Worm (Caenorhabditis elegans) whole organism, L2 larva: Measurements from ENCODE around the gene zipt-2.1.
A peak's percentile ranks its signal among the peaks of the same experiment; 100 is the strongest.

Source experiments
- C34F6.9 ChIP-seq: fragments of 150-350 bp; optimal IDR thresholded peaks from 2 replicates; lab custom pipeline; 2014; ENCODE audit warnings: missing biosample characterization, missing genetic modification characterization
- F13H6.1 ChIP-seq: sonication (generic microtip); optimal IDR thresholded peaks from 2 replicates; lab custom pipeline; 2016; ENCODE audit warnings: missing genetic modification characterization, missing compliant biosample characterization
- R02D3.7 ChIP-seq: fragments of 150-350 bp; optimal IDR thresholded peaks from 2 replicates; lab custom pipeline; 2014; ENCODE audit warnings: missing biosample characterization, missing genetic modification characterization
- Y55F3AM.14 ChIP-seq: fragments of 200-800 bp; sonication (Bioruptor generic); optimal IDR thresholded peaks from 2 replicates; lab custom pipeline; 2018; ENCODE audit warnings: mild to moderate bottlenecking, missing genetic modification characterization, missing compliant biosample characterization
- ZK546.5 ChIP-seq: sonication (generic microtip); optimal IDR thresholded peaks from 2 replicates; lab custom pipeline; 2017; ENCODE audit warnings: missing biosample characterization, missing genetic modification characterization
- alr-1 ChIP-seq: fragments of 150-350 bp; optimal IDR thresholded peaks from 2 replicates; lab custom pipeline; 2014; ENCODE audit warnings: missing biosample characterization, missing genetic modification characterization
- aly-2 ChIP-seq: fragments of 150-350 bp; optimal IDR thresholded peaks from 2 replicates; lab custom pipeline; 2014; ENCODE audit warnings: missing biosample characterization, missing genetic modification characterization
- blmp-1 ChIP-seq: sonication (generic microtip); optimal IDR thresholded peaks from 2 replicates; lab custom pipeline; 2017; ENCODE audit warnings: missing genetic modification characterization, mild to moderate bottlenecking, missing compliant biosample characterization, antibody characterized with exemption, moderate library complexity; ENCODE audit not compliant: insufficient read depth
- ceh-16 ChIP-seq: fragments of 150-350 bp; optimal IDR thresholded peaks from 2 replicates; lab custom pipeline; 2014; ENCODE audit warnings: missing biosample characterization, missing genetic modification characterization
- ceh-82 ChIP-seq: fragments of 150-350 bp; optimal IDR thresholded peaks from 2 replicates; lab custom pipeline; 2014; ENCODE audit warnings: missing biosample characterization, missing genetic modification characterization
- crh-2 ChIP-seq: sonication (generic microtip); optimal IDR thresholded peaks from 2 replicates; lab custom pipeline; 2017; ENCODE audit warnings: missing biosample characterization, missing genetic modification characterization
- dmd-4 ChIP-seq: sonication (generic microtip); optimal IDR thresholded peaks from 2 replicates; lab custom pipeline; 2017; ENCODE audit warnings: missing biosample characterization, missing genetic modification characterization
- egl-27 ChIP-seq: sonication (generic microtip); optimal IDR thresholded peaks from 3 replicates; lab custom pipeline; 2017; ENCODE audit warnings: missing biosample characterization, missing genetic modification reagents, missing genetic modification characterization
- elt-1 ChIP-seq: fragments of 150-350 bp; optimal IDR thresholded peaks from 2 replicates; lab custom pipeline; 2014; ENCODE audit warnings: missing biosample characterization, missing genetic modification characterization
- elt-3 ChIP-seq: sonication (generic microtip); optimal IDR thresholded peaks from 2 replicates; lab custom pipeline; 2017; ENCODE audit warnings: missing biosample characterization, missing genetic modification characterization
- fos-1 ChIP-seq: fragments of 150-350 bp; optimal IDR thresholded peaks from 2 replicates; lab custom pipeline; 2014; ENCODE audit warnings: missing biosample characterization, missing genetic modification characterization
- lin-39 ChIP-seq: fragments of 150-350 bp; optimal IDR thresholded peaks from 2 replicates; lab custom pipeline; 2014; ENCODE audit warnings: missing biosample characterization, missing genetic modification reagents, missing genetic modification characterization
- lsy-2 ChIP-seq, 2 experiments: fragments of 150-350 bp in 1 of 2; sonication (generic microtip) in 1 of 2; optimal IDR thresholded peaks; 2 replicates each; lab custom pipeline; 2014 to 2017; ENCODE audit warnings: missing biosample characterization in 2 of 2, missing genetic modification characterization in 2 of 2
- mab-5 ChIP-seq: fragments of 150-350 bp; optimal IDR thresholded peaks from 2 replicates; lab custom pipeline; 2014; ENCODE audit warnings: missing biosample characterization, missing genetic modification characterization
- mdl-1 ChIP-seq, 2 experiments: fragments of 150-350 bp in 1 of 2; sonication (generic microtip) in 1 of 2; optimal IDR thresholded peaks; 2 replicates each; lab custom pipeline; 2017; ENCODE audit warnings: missing biosample characterization in 2 of 2, missing genetic modification characterization in 2 of 2
- nhr-10 ChIP-seq: sonication (generic microtip); optimal IDR thresholded peaks from 2 replicates; lab custom pipeline; 2017; ENCODE audit warnings: missing biosample characterization, missing genetic modification characterization
- nhr-11 ChIP-seq: fragments of 150-350 bp; optimal IDR thresholded peaks from 2 replicates; lab custom pipeline; 2014; ENCODE audit warnings: missing biosample characterization, missing genetic modification characterization
- nhr-12 ChIP-seq: fragments of 150-350 bp; optimal IDR thresholded peaks from 2 replicates; lab custom pipeline; 2014; ENCODE audit warnings: missing biosample characterization, missing genetic modification characterization
- nhr-129 ChIP-seq: fragments of 150-350 bp; optimal IDR thresholded peaks from 2 replicates; lab custom pipeline; 2014; ENCODE audit warnings: missing biosample characterization, missing genetic modification characterization
- nhr-21 ChIP-seq: fragments of 150-350 bp; optimal IDR thresholded peaks from 2 replicates; lab custom pipeline; 2014; ENCODE audit warnings: missing biosample characterization, missing genetic modification characterization
- nhr-23 ChIP-seq: fragments of 150-350 bp; optimal IDR thresholded peaks from 2 replicates; lab custom pipeline; 2014; ENCODE audit warnings: missing biosample characterization, missing genetic modification reagents, missing genetic modification characterization
- nhr-237 ChIP-seq: fragments of 150-350 bp; optimal IDR thresholded peaks from 2 replicates; lab custom pipeline; 2014; ENCODE audit warnings: missing biosample characterization, missing genetic modification characterization
- nhr-77 ChIP-seq: fragments of 150-350 bp; optimal IDR thresholded peaks from 2 replicates; lab custom pipeline; 2014; ENCODE audit warnings: missing biosample characterization, missing genetic modification characterization
- peb-1 ChIP-seq: fragments of 150-350 bp; optimal IDR thresholded peaks from 2 replicates; lab custom pipeline; 2014; ENCODE audit warnings: missing biosample characterization, missing genetic modification characterization
- sem-4 ChIP-seq: fragments of 150-350 bp; optimal IDR thresholded peaks from 2 replicates; lab custom pipeline; 2014; ENCODE audit warnings: missing biosample characterization, missing genetic modification reagents, missing genetic modification characterization
- sma-3 ChIP-seq: sonication (generic microtip); optimal IDR thresholded peaks from 2 replicates; lab custom pipeline; 2016; ENCODE audit warnings: missing genetic modification reagents, missing genetic modification characterization, missing compliant biosample characterization
- sma-9 ChIP-seq, 2 experiments: fragments of 150-350 bp in 1 of 2; sonication (generic microtip) in 1 of 2; optimal IDR thresholded peaks; 2 replicates each; lab custom pipeline; 2014 to 2016; ENCODE audit warnings: missing genetic modification characterization in 2 of 2, mild to moderate bottlenecking in 1 of 2, missing biosample characterization in 1 of 2, missing compliant biosample characterization in 1 of 2, missing genetic modification reagents in 1 of 2, moderate library complexity in 1 of 2
- unc-55 ChIP-seq: fragments of 150-350 bp; sonication (generic microtip); optimal IDR thresholded peaks from 3 replicates; lab custom pipeline; 2014; ENCODE audit warnings: missing biosample characterization, missing genetic modification reagents, missing genetic modification characterization
- unc-62 ChIP-seq: fragments of 150-350 bp; optimal IDR thresholded peaks from 2 replicates; lab custom pipeline; 2014; ENCODE audit warnings: missing biosample characterization, missing genetic modification reagents, missing genetic modification characterization
- zag-1 ChIP-seq: fragments of 150-350 bp; optimal IDR thresholded peaks from 2 replicates; lab custom pipeline; 2014; ENCODE audit warnings: missing biosample characterization, missing genetic modification characterization
- ztf-1 ChIP-seq: fragments of 200-800 bp; sonication (Bioruptor generic); conservative IDR thresholded peaks from 2 replicates; pipeline ENCODE4 v1.3.6; 2022; ENCODE audit warnings: missing genetic modification characterization, missing compliant biosample characterization
- ztf-11 ChIP-seq: sonication (generic microtip); optimal IDR thresholded peaks from 2 replicates; lab custom pipeline; 2017; ENCODE audit warnings: missing biosample characterization, missing genetic modification characterization
- ztf-4 ChIP-seq: fragments of 150-350 bp; optimal IDR thresholded peaks from 2 replicates; lab custom pipeline; 2014; ENCODE audit warnings: missing biosample characterization, missing genetic modification characterization

The zipt-2.1 gene

DNA sequence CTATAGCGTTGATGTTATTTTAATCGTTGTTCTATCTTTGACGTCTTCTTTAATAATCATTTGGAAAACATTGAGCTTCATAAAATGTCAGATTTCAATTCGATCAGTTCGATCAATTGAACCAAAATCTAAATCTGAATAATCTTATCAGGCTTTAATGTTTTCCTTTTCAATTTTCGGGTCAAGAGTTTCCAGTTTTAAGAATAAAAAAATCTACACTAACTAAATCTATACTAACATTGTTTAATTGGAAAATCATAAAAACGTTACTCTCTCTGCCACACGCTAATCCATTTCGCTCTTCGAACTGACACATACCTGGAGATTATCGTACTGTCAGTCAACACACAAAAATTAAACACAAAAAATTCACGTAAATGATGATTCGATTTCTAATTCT, 35.2 kb upstream of the zipt-2.1 start, which contains the start of gene T25B9.11:
TSS of gene T25B9.11 (plus strand) at position 301 of the 400 bp plus-strand sequence.
- TF ChIP-seq crh-2 (tag; lab: Kevin White, UChicago) (no peak), sma-9 (GFP tag; optimal IDR thresholded peaks at IDR 0.05; lab: Kevin White, UChicago) (no peak), sma-9 (tag; optimal IDR thresholded peaks at IDR 0.05; lab: Kevin White, UChicago) (no peak), mab-5 (tag; lab: Kevin White, UChicago) (no peak), ztf-4 (no peak), mdl-1 (tag; optimal IDR thresholded peaks at IDR 0.05; lab: Kevin White, UChicago) (no peak), egl-27 (tag; lab: Kevin White, UChicago) (no peak), nhr-77 (no peak), lin-39 (tag; lab: Kevin White, UChicago) (no peak), nhr-11 (tag; lab: Kevin White, UChicago) (no peak), nhr-12 (no peak), nhr-10 (tag; lab: Kevin White, UChicago) (no peak), ztf-11 (tag; lab: Kevin White, UChicago) (no peak), R02D3.7 (tag; lab: Kevin White, UChicago) (no peak), unc-62 (GFP tag; lab: Kevin White, UChicago) (no peak)
- TF ChIP-seq, all 48 proteins: peak for 0

DNA sequence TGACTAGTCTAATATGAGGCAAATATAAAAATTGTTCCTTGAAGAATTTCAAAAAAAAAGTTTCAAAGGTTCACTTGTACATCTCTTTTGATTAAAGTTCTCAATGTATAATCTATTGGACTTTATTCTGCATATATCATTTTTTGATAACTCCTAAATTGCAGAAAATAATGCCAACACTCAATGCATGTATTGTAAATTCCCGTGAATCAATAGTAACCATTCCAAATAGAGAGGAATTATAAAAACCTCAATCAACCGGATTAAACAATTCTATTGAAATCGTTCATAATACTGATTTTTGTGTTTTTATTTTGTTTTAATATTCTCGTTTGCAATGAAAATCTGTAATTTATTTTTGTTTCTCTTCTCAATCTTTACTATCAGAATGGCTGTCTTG, 34.4 kb upstream of the zipt-2.1 start, which contains the start of gene T25B9.12:
TSS of gene T25B9.12 (plus strand) at position 301 of the 400 bp plus-strand sequence.
- no peak for TF ChIP-seq nhr-237 (tag; lab: Kevin White, UChicago)
- no peak for TF ChIP-seq mab-5 (tag; lab: Kevin White, UChicago)
- TF ChIP-seq R02D3.7 (tag; lab: Kevin White, UChicago) = no peak
- TF ChIP-seq elt-1 (tag; lab: Kevin White, UChicago) = no peak
- TF ChIP-seq unc-62 (GFP tag; lab: Kevin White, UChicago) = no peak
- TF ChIP-seq ceh-82 = no peak
- no peak for TF ChIP-seq dmd-4 (tag; lab: Kevin White, UChicago)
- no peak for TF ChIP-seq blmp-1
- TF ChIP-seq aly-2 (tag; lab: Kevin White, UChicago) = no peak
- TF ChIP-seq fos-1 (tag; lab: Kevin White, UChicago) = no peak
- TF ChIP-seq nhr-77 = no peak
- no peak for TF ChIP-seq nhr-21
- no peak for TF ChIP-seq unc-55
- TF ChIP-seq C34F6.9 (tag; lab: Kevin White, UChicago) = no peak
- TF ChIP-seq ztf-1 (GFP tag; lab: Robert Waterston, UW) = no peak
- no peak for TF ChIP-seq alr-1 (tag; lab: Kevin White, UChicago)
- TF ChIP-seq ZK546.5 = no peak
- TF ChIP-seq egl-27 (tag; lab: Kevin White, UChicago) = no peak
- no peak for TF ChIP-seq nhr-11 (tag; lab: Kevin White, UChicago)

DNA sequence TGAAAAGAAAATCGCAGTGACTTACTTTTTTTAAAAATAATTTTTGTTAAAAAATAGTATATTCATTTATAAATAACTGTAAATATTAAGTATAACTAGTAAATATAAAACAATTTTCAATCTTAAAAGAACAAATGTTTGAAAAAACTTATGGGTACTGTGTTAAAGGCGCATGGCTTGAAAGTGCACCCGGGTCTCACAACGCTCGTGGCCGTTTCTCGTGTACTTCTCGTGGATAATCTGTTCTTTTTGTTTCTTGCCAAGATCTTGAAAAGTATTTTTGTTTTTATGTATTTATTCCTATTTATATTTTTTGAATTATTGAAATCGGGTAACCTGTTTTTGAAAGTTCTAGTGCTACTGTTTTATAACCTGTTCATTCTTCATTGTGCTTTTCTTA, 33.4 kb upstream of the zipt-2.1 start:
- TF ChIP-seq elt-3 (tag; lab: Kevin White, UChicago) (no peak), lsy-2 (tag; optimal IDR thresholded peaks at IDR 0.05; lab: Kevin White, UChicago) (peak in 1 of 2 experiments; percentile 54)
- TF ChIP-seq, all 48 proteins: peak for 1

DNA sequence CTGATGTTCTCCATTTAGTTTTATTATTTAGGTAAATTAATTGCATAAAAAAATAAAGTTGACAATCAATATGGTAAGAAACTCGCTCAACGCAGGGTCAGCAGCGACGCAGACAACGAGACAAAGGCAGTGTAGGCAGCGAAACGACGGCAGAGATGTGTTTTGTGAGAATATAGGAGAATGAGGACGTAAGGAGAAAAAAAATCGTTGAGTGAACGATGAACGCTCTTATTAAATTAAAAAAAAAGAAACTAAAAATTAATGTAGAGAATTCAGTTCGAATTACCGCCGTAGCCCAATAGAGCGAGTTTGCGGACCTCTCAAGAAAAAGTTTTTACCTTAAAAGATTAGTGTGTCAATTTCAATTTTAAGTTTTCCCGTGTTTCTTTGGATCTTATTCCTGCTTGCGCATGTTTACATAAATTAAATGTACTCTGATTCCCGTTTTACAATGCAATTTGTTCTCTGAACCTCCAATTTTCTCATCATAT, 31.3 kb upstream of the zipt-2.1 start, which contains the start of gene T25B9.8:
TSS of gene T25B9.8 (minus strand) at position 51 of the 491 bp plus-strand sequence.
- TF ChIP-seq peb-1 (tag; lab: Kevin White, UChicago) (no peak), blmp-1 (no peak), C34F6.9 (tag; lab: Kevin White, UChicago) (peak; percentile 0), lin-39 (tag; lab: Kevin White, UChicago) (no peak), unc-55 (no peak), nhr-237 (tag; lab: Kevin White, UChicago) (no peak)

DNA sequence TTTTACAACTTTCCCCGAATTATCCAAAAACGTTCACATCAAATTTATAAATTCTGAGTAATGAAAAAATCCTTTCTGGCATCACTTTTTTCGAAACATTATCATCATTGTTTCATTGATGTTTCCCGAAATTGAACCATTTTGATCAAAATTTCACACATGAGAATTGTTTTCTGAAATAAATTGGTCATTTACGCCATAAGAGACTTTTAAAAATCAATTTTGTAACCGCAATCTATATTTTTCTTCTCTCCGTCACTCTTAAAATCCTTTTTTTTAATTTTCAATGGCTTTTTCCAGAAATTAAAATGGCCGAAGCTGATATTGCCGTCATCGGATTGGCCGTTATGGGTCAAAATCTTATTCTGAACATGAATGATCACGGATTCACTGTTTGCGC, 30.1 kb upstream of the zipt-2.1 start, which contains the start of gene T25B9.9:
TSS of gene T25B9.9 (plus strand) at position 301 of the 400 bp plus-strand sequence.
- no peak for TF ChIP-seq lsy-2 (tag; optimal IDR thresholded peaks at IDR 0.05; lab: Kevin White, UChicago)

DNA sequence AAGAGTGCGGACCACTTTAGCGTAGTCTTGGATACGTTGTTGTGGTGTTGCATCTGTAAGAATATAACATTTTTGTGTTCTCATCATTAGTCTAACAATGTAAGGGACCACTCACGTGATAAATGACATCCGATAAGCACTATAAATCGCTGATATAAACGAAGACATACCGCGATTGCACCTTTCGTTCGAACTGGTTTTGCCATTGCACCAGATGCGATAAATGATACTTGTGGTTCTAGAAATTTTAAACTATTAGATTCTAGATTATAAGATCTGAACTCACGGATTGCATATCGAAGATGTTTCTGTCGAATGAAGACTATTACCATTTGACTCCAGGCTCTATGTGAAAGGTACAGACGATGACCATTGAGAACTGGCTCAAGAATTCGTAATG, 28.2 kb upstream of the zipt-2.1 start:
- TF ChIP-seq sma-9 (GFP tag; optimal IDR thresholded peaks at IDR 0.05; lab: Kevin White, UChicago) (no peak), sma-9 (tag; optimal IDR thresholded peaks at IDR 0.05; lab: Kevin White, UChicago) (no peak), Y55F3AM.14 (GFP tag; lab: Kevin White, UChicago) (no peak), fos-1 (tag; lab: Kevin White, UChicago) (no peak), sem-4 (tag; lab: Kevin White, UChicago) (no peak), ceh-16 (tag; lab: Kevin White, UChicago) (no peak), F13H6.1 (tag; lab: Kevin White, UChicago) (no peak), alr-1 (tag; lab: Kevin White, UChicago) (no peak), zag-1 (no peak), nhr-237 (tag; lab: Kevin White, UChicago) (no peak), elt-1 (tag; lab: Kevin White, UChicago) (no peak), nhr-77 (no peak), crh-2 (tag; lab: Kevin White, UChicago) (no peak), unc-55 (no peak), sma-3 (no peak), ztf-11 (tag; lab: Kevin White, UChicago) (no peak), nhr-23 (no peak), nhr-129 (tag; lab: Kevin White, UChicago) (no peak), egl-27 (tag; lab: Kevin White, UChicago) (no peak), lin-39 (tag; lab: Kevin White, UChicago) (no peak)
- TF ChIP-seq, all 48 proteins: peak for 0
